Worm (Caenorhabditis elegans) whole organism, mixed stage, embryonic: ENCODE data around the gene vab-3.

Source experiments
- M03D4.4 ChIP-seq: sonication (generic microtip); optimal IDR thresholded peaks from 2 replicates; lab custom pipeline; 2017; ENCODE audit warnings: mild to moderate bottlenecking, missing genetic modification characterization, missing compliant biosample characterization
- bed-3 ChIP-seq: fragments of 200-800 bp; sonication (Bioruptor generic); optimal IDR thresholded peaks from 3 replicates; lab custom pipeline; 2018; ENCODE audit warnings: mild to moderate bottlenecking, missing genetic modification characterization, moderate library complexity, missing compliant biosample characterization
- blmp-1 ChIP-seq: fragments of 150-350 bp; optimal IDR thresholded peaks from 2 replicates; lab custom pipeline; 2014; ENCODE audit warnings: missing biosample characterization, missing genetic modification characterization
- ceh-39 ChIP-seq: fragments of 150-350 bp; optimal IDR thresholded peaks from 2 replicates; lab custom pipeline; 2014; ENCODE audit warnings: missing biosample characterization, missing genetic modification characterization
- ceh-83 ChIP-seq: fragments of 200-800 bp; sonication (Bioruptor generic); optimal IDR thresholded peaks from 2 replicates; lab custom pipeline; 2018; ENCODE audit warnings: mild to moderate bottlenecking, missing genetic modification characterization, missing compliant biosample characterization
- ces-1 ChIP-seq: fragments of 150-350 bp; optimal IDR thresholded peaks from 2 replicates; lab custom pipeline; 2014; ENCODE audit warnings: missing biosample characterization, missing genetic modification reagents, missing genetic modification characterization
- drap-1 ChIP-seq: fragments of 200-800 bp; sonication (Bioruptor generic); optimal IDR thresholded peaks from 3 replicates; lab custom pipeline; 2018; ENCODE audit warnings: mild to moderate bottlenecking, missing genetic modification characterization, missing compliant biosample characterization
- elt-1 ChIP-seq: sonication (generic microtip); optimal IDR thresholded peaks from 2 replicates; lab custom pipeline; 2017; ENCODE audit warnings: missing genetic modification characterization, mild to moderate bottlenecking, missing compliant biosample characterization, antibody characterized with exemption, moderate library complexity, borderline replicate concordance; ENCODE audit not compliant: insufficient read depth
- elt-3 ChIP-seq: fragments of 150-350 bp; optimal IDR thresholded peaks from 2 replicates; lab custom pipeline; 2014; ENCODE audit warnings: missing biosample characterization, missing genetic modification characterization
- flh-1 ChIP-seq: fragments of 200-800 bp; sonication (Bioruptor generic); optimal IDR thresholded peaks from 2 replicates; lab custom pipeline; 2018; ENCODE audit warnings: mild to moderate bottlenecking, missing genetic modification characterization, moderate library complexity, missing compliant biosample characterization
- ham-2 ChIP-seq: fragments of 200-800 bp; sonication (Bioruptor generic); optimal IDR thresholded peaks from 2 replicates; lab custom pipeline; 2018; ENCODE audit warnings: mild to moderate bottlenecking, missing genetic modification characterization, missing compliant biosample characterization
- hlh-1 ChIP-seq: fragments of 150-350 bp; optimal IDR thresholded peaks from 2 replicates; lab custom pipeline; 2014; ENCODE audit warnings: missing biosample characterization, missing genetic modification reagents, missing genetic modification characterization
- lin-13 ChIP-seq: fragments of 150-350 bp; optimal IDR thresholded peaks from 2 replicates; lab custom pipeline; 2014; ENCODE audit warnings: missing biosample characterization, missing genetic modification characterization
- lsy-2 ChIP-seq: fragments of 150-350 bp; optimal IDR thresholded peaks from 2 replicates; lab custom pipeline; 2014; ENCODE audit warnings: missing biosample characterization, missing genetic modification characterization
- mab-5 ChIP-seq: fragments of 150-350 bp; optimal IDR thresholded peaks from 2 replicates; lab custom pipeline; 2014; ENCODE audit warnings: missing biosample characterization, missing genetic modification characterization
- mls-2 ChIP-seq: sonication (generic microtip); optimal IDR thresholded peaks from 2 replicates; lab custom pipeline; 2016; ENCODE audit warnings: mild to moderate bottlenecking, missing genetic modification characterization, moderate library complexity, missing compliant biosample characterization
- nhr-12 ChIP-seq: fragments of 150-350 bp; optimal IDR thresholded peaks from 2 replicates; lab custom pipeline; 2014; ENCODE audit warnings: missing biosample characterization, missing genetic modification characterization
- nhr-2 ChIP-seq: fragments of 150-350 bp; optimal IDR thresholded peaks from 2 replicates; lab custom pipeline; 2014; ENCODE audit warnings: missing biosample characterization, missing genetic modification characterization
- nhr-76 ChIP-seq: sonication (generic microtip); optimal IDR thresholded peaks from 2 replicates; lab custom pipeline; 2017; ENCODE audit warnings: missing biosample characterization, missing genetic modification characterization
- sem-2 ChIP-seq: fragments of 200-800 bp; sonication (Bioruptor generic); optimal IDR thresholded peaks from 2 replicates; lab custom pipeline; 2018; ENCODE audit warnings: mild to moderate bottlenecking, missing genetic modification characterization, missing compliant biosample characterization
- snpc-4 ChIP-seq: fragments of 150-350 bp; optimal IDR thresholded peaks from 2 replicates; lab custom pipeline; 2014; ENCODE audit warnings: missing biosample characterization, missing genetic modification characterization
- tbx-8 ChIP-seq: fragments of 200-800 bp; sonication (Bioruptor generic); optimal IDR thresholded peaks from 2 replicates; lab custom pipeline; 2018; ENCODE audit warnings: mild to moderate bottlenecking, missing genetic modification characterization, moderate library complexity, missing compliant biosample characterization
- unc-120 ChIP-seq: sonication (generic microtip); optimal IDR thresholded peaks from 2 replicates; lab custom pipeline; 2017; ENCODE audit warnings: missing genetic modification characterization, missing compliant biosample characterization; ENCODE audit not compliant: poor library complexity, severe bottlenecking
- unc-39 ChIP-seq: fragments of 150-350 bp; optimal IDR thresholded peaks from 2 replicates; lab custom pipeline; 2014; ENCODE audit warnings: missing biosample characterization, missing genetic modification characterization
- unc-62 ChIP-seq: fragments of 150-350 bp; optimal IDR thresholded peaks from 2 replicates; lab custom pipeline; 2014; ENCODE audit warnings: missing biosample characterization, missing genetic modification reagents, missing genetic modification characterization
- zip-8 ChIP-seq: fragments of 150-350 bp; optimal IDR thresholded peaks from 2 replicates; lab custom pipeline; 2014; ENCODE audit warnings: missing biosample characterization, missing genetic modification characterization
- ztf-11 ChIP-seq: fragments of 150-350 bp; optimal IDR thresholded peaks from 2 replicates; lab custom pipeline; 2014; ENCODE audit warnings: missing biosample characterization, missing genetic modification characterization

Gene vab-3

ce11 chrX:10499590-10499989 is at the start of gene vab-3:
vab-3 (plus strand) TSS chrX:10499890.
- TF ChIP-seq nhr-76 (tag; lab: Kevin White, UChicago): no peak
- no peak for TF ChIP-seq elt-1 (tag; lab: Kevin White, UChicago)
- no peak for TF ChIP-seq flh-1 (GFP tag; lab: Kevin White, UChicago)
- TF ChIP-seq ceh-39 (tag; lab: Kevin White, UChicago): no peak
- no peak for TF ChIP-seq blmp-1 (tag; lab: Kevin White, UChicago)
- no peak for TF ChIP-seq ztf-11 (tag; lab: Kevin White, UChicago)
- no peak for TF ChIP-seq lsy-2
- no peak for TF ChIP-seq ham-2 (GFP tag; lab: Kevin White, UChicago)
- TF ChIP-seq ces-1 (GFP tag; lab: Kevin White, UChicago): no peak
- no peak for TF ChIP-seq ceh-83 (GFP tag; lab: Kevin White, UChicago)
- TF ChIP-seq lin-13 (tag; lab: Kevin White, UChicago): no peak
- TF ChIP-seq mls-2 (tag; lab: Kevin White, UChicago): no peak
- TF ChIP-seq bed-3 (GFP tag; lab: Kevin White, UChicago): no peak

ce11 chrX:10453960-10454359 is 45.7 kb upstream of the vab-3 start, which contains the start of gene lgc-41:
lgc-41 (plus strand) TSS chrX:10454260.
- TF ChIP-seq mab-5 (no peak), M03D4.4 (no peak), mls-2 (tag; lab: Kevin White, UChicago) (no peak), ham-2 (GFP tag; lab: Kevin White, UChicago) (no peak), flh-1 (GFP tag; lab: Kevin White, UChicago) (no peak)
- TF ChIP-seq, all 35 proteins: peak for 0

ce11 chrX:10462391-10462790 is 37.3 kb upstream of the vab-3 start:
- TF ChIP-seq tbx-8 (GFP tag; lab: Kevin White, UChicago): no peak
- TF ChIP-seq elt-3: no peak
- no peak for TF ChIP-seq nhr-2 (tag; lab: Kevin White, UChicago)
- no peak for TF ChIP-seq drap-1 (GFP tag; lab: Kevin White, UChicago)
- no peak for TF ChIP-seq zip-8 (tag; lab: Kevin White, UChicago)

ce11 chrX:10463542-10463941 is 36.1 kb upstream of the vab-3 start, which contains the start of gene C39B10.1:
C39B10.1 (minus strand) TSS chrX:10463642.
- TF ChIP-seq M03D4.4 (no peak), ceh-83 (GFP tag; lab: Kevin White, UChicago) (no peak), snpc-4 (tag; lab: Kevin White, UChicago) (no peak)
- TF ChIP-seq, all 35 proteins: peak for 0

- TF ChIP-seq unc-120 (tag; lab: Kevin White, UChicago) (no peak), unc-62 (no peak), ces-1 (GFP tag; lab: Kevin White, UChicago) (no peak), lin-13 (tag; lab: Kevin White, UChicago) (no peak), bed-3 (GFP tag; lab: Kevin White, UChicago) (no peak), ceh-83 (GFP tag; lab: Kevin White, UChicago) (no peak), ztf-11 (tag; lab: Kevin White, UChicago) (no peak), unc-39 (tag; lab: Kevin White, UChicago) (no peak), elt-1 (tag; lab: Kevin White, UChicago) (no peak), M03D4.4 (no peak), sem-2 (GFP tag; lab: Kevin White, UChicago) (no peak), blmp-1 (tag; lab: Kevin White, UChicago) (no peak), hlh-1 (tag; lab: Kevin White, UChicago) (no peak), nhr-12 (tag; lab: Kevin White, UChicago) (no peak), nhr-2 (tag; lab: Kevin White, UChicago) (no peak), snpc-4 (tag; lab: Kevin White, UChicago) (no peak), lsy-2 (no peak), ceh-39 (tag; lab: Kevin White, UChicago) (no peak), elt-3 (no peak), tbx-8 (GFP tag; lab: Kevin White, UChicago) (no peak)
These were observed 24.6 kb upstream of the vab-3 start, which contains the start of gene elt-4 for ce11 chrX:10474998-10475577. elt-4 (plus strand) TSS chrX:10475527.

ce11 chrX:10476573-10476972 is 23.1 kb upstream of the vab-3 start, which contains the start of gene C39B10.7:
C39B10.7 (plus strand) TSS chrX:10476873.
- no peak for TF ChIP-seq ces-1 (GFP tag; lab: Kevin White, UChicago)
